Worm (Caenorhabditis elegans): ENCODE data around the gene col-119.

col-119 gene

DNA sequence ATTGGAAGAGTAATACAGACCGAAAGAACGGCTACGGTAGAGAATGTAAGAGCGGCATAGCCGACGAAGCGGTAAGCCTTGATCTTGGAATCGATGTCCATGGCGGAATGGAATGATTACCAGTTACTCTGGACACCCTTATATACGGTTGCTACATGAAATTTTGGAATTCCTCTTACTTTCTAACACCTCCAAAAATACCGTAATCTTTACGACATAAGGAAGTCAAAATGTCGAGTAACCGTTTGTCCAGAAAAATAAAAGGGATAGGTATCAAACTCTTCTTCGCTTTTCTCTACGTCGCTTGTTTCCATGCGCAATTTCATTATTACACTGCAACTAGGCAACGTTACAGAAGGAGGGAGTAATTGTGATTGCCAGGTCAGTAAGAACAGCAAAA lies at the start of gene col-119:
Gene col-119 (minus strand): TSS at position 101 of the 400 bp plus-strand sequence.
- TF ChIP-seq nhr-80 (tag; optimal IDR thresholded peaks at IDR 0.05) (peak; percentile 0), lin-40 (tag; optimal IDR thresholded peaks at IDR 0.05) (peak; percentile 34), madf-6 (GFP tag; IDR thresholded peaks at IDR 0.05) (no peak)

DNA sequence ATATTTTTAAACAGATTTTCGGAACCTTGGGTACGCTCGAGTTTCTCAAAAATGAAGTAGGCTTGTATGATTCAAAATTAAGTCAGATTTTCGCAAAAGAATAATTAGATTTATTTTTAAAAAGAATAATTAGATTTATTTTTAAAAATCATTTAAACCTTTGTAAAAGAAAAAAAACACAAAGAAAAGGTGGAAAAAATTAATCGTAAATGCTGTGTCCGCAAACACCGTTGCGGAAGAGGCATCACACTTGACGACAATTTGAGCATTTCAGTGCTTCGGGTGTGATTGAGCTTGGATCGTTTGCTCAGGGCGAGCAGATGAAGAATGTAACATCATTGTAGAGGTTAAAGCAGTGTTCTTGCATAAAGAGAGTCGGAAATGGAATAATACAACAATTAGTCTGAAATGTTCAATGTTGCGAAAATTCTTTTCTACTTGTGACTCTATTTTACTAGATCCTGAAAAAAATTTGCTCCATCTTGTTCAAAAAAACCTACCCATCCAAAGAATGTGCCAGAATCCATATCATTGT lies 41.7 kb upstream of the col-119 start:
- TF ChIP-seq rpc-1 (optimal IDR thresholded peaks at IDR 0.05) (no peak), rpc-1 (tag; optimal IDR thresholded peaks at IDR 0.05) (no peak), unc-130 (GFP tag; optimal IDR thresholded peaks at IDR 0.05) (no peak), somi-1 (GFP tag; optimal IDR thresholded peaks at IDR 0.05) (no peak), dpff-1 (tag; optimal IDR thresholded peaks at IDR 0.05) (no peak), aptf-2 (GFP tag; conservative IDR thresholded peaks at IDR 0.05) (no peak), egrh-3 (GFP tag; IDR thresholded peaks at IDR 0.05) (no peak), akir-1 (GFP tag; optimal IDR thresholded peaks at IDR 0.05) (no peak), pbrm-1 (GFP tag; IDR thresholded peaks at IDR 0.05) (no peak), K12H6.12 (tag; optimal IDR thresholded peaks at IDR 0.05) (no peak)

DNA sequence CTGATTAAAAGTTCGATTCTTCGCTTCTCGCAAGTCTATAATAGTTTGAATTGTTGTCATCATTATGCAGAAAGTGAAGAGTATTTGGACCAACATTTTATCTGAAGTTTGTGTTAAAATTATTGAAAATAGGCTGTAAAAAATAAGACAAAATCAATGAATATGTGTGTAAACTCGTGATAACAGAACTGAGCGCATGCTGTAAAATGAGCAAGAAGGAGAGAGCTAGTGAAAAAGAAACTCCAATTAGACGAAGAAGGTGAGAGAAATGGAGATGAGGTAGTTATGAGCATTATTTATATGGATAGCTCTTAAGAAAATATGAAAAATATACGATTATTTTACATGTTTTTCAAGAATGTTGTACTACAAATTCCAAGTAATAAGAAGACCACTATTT lies 41.2 kb upstream of the col-119 start, which contains the start of gene C53D6.4:
Gene C53D6.4 (minus strand): TSS at position 101 of the 400 bp plus-strand sequence.
- TF ChIP-seq cebp-1 (GFP tag; IDR thresholded peaks at IDR 0.05) (no peak), cebp-1 (tag; optimal IDR thresholded peaks at IDR 0.05) (no peak), attf-6 (GFP tag; IDR thresholded peaks at IDR 0.05) (no peak), gei-17 (GFP tag; optimal IDR thresholded peaks at IDR 0.05) (no peak), C17E4.6 (GFP tag; IDR thresholded peaks at IDR 0.05) (no peak), ceh-79 (tag; optimal IDR thresholded peaks at IDR 0.05) (no peak), ceh-100 (GFP tag; IDR thresholded peaks at IDR 0.05) (no peak), B0261.1 (tag; optimal IDR thresholded peaks at IDR 0.05) (no peak), lir-1 (GFP tag; conservative IDR thresholded peaks at IDR 0.05) (no peak), lsy-27 (tag; optimal IDR thresholded peaks at IDR 0.05; ENCODE audit: borderline replicate concordance, insufficient read depth) (no peak), atf-7 (tag; optimal IDR thresholded peaks at IDR 0.05) (no peak), Y56A3A.18 (GFP tag; IDR thresholded peaks at IDR 0.05) (no peak), nhr-179 (tag; optimal IDR thresholded peaks at IDR 0.05) (no peak), F22D6.2 (tag; optimal IDR thresholded peaks at IDR 0.05) (no peak), sptf-2 (GFP tag; optimal IDR thresholded peaks at IDR 0.05) (no peak), zfh-2 (GFP tag; conservative IDR thresholded peaks at IDR 0.05) (no peak)

DNA sequence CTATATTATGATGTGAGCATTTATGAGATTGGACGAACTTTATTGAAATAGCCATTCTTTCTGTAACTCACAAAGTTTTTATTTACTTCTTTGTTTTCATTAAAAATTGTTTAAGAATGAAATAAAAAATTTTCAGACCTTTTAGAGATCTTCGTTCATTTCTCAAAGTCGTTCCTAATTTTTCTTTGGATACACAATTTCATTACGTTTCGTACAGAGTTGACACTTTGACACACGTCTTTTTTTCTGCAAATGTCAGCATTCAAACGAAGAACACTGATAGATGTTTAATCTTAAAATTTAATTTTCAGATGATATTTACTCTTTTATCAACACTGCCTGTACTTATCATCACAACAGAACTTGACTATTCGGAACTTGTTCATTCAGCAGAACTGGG lies 36.9 kb upstream of the col-119 start, which contains the start of gene acc-2:
Gene acc-2 (plus strand): TSS at position 301 of the 400 bp plus-strand sequence.
- TF ChIP-seq hrde-1 (tag; optimal IDR thresholded peaks at IDR 0.05; ENCODE audit: borderline replicate concordance): no peak
- no peak for TF ChIP-seq nfya-1 (tag; optimal IDR thresholded peaks at IDR 0.05; ENCODE audit: borderline replicate concordance, insufficient read depth)
- TF ChIP-seq F37B4.10 (GFP tag; IDR thresholded peaks at IDR 0.05): no peak
- no peak for TF ChIP-seq egl-44 (GFP tag; IDR thresholded peaks at IDR 0.05)
- TF ChIP-seq Y67H2A.10 (GFP tag; conservative IDR thresholded peaks at IDR 0.05): no peak
- TF ChIP-seq Y79H2A.3 (GFP tag; conservative IDR thresholded peaks at IDR 0.05): no peak
- no peak for TF ChIP-seq nfya-2 (GFP tag; IDR thresholded peaks at IDR 0.05)
- no peak for TF ChIP-seq ZK185.1 (tag; optimal IDR thresholded peaks at IDR 0.05; ENCODE audit: poor library complexity, severe bottlenecking)
